In the genomic region with DNA sequence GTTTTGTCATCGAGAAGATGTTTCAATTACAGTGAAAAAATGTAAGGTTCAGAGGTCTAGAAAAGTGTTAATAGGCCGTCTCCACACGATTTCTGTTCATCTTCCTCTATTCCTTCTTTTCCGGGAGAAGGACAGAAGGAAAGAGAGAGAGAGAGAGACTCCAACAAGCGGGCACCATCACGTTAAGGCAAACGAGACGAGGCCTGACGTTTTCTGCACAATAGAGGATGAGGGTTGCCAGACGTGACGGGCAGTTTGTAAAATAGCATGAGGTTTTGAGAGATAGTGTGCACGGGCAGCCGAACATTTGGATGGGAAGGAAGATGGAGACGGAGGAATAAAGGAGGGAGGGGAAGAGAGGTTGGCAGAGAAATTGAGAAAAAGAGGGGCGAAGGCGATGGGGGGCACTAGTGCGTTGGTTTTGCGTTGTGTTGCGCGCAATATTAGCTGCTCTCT, we compare ENCODE assay signal across 5 worm cellular contexts.
TF ChIP-seq lines count a peak whose summit lies in the region.

A gene (plus strand): TSS at position 405 of the 456 bp plus-strand sequence.

TF ChIP-seq in whole organism, L1 larva, 84 proteins besides CTCF, POLR2A, EP300 and RAD21 (continues in another document):
- no peak for TF ChIP-seq ets-5 (GFP tag; IDR thresholded peaks at IDR 0.05; lab: Robert Waterston, UW)
- TF ChIP-seq zip-4 (GFP tag; optimal IDR thresholded peaks at IDR 0.05; lab: Kevin White, UChicago) = no peak
- TF ChIP-seq C16A3.4 (tag; optimal IDR thresholded peaks at IDR 0.05; lab: Kevin White, UChicago) = peak; percentile 59
- peak; percentile 85 for TF ChIP-seq nhr-71 (tag; optimal IDR thresholded peaks at IDR 0.05; lab: Kevin White, UChicago)
- TF ChIP-seq alr-1 (tag; optimal IDR thresholded peaks at IDR 0.05; lab: Kevin White, UChicago; ENCODE audit: borderline replicate concordance) = no peak
- peak; percentile 26 for TF ChIP-seq skn-1 (tag; optimal IDR thresholded peaks at IDR 0.05; lab: Kevin White, UChicago)
- TF ChIP-seq egl-27 (tag; optimal IDR thresholded peaks at IDR 0.05; lab: Kevin White, UChicago) = peak in 1 of 2 experiments; percentile 64
- TF ChIP-seq F16B12.6 (tag; optimal IDR thresholded peaks at IDR 0.05; lab: Kevin White, UChicago) = no peak
- peak; percentile 45 for TF ChIP-seq ceh-8 (GFP tag; optimal IDR thresholded peaks at IDR 0.05; lab: Kevin White, UChicago)
- no peak for TF ChIP-seq hlh-4 (tag; optimal IDR thresholded peaks at IDR 0.05; lab: Kevin White, UChicago)
- TF ChIP-seq ztf-11 (tag; optimal IDR thresholded peaks at IDR 0.05; lab: Kevin White, UChicago) = peak in 1 of 2 experiments; percentile 11
- peak; percentile 4 to 86 (median 74) for TF ChIP-seq ceh-82 (tag; optimal IDR thresholded peaks at IDR 0.05; lab: Kevin White, UChicago)
- peak; percentile 24 to 61 for TF ChIP-seq lin-35 (GFP tag; optimal IDR thresholded peaks at IDR 0.05; lab: Kevin White, UChicago)
- no peak for TF ChIP-seq tlp-1 (tag; optimal IDR thresholded peaks at IDR 0.05; lab: Kevin White, UChicago)
- TF ChIP-seq hpl-2 (GFP tag; optimal IDR thresholded peaks at IDR 0.05; lab: Kevin White, UChicago) = no peak
- peak; percentile 7 for TF ChIP-seq nhr-237 (tag; optimal IDR thresholded peaks at IDR 0.05; lab: Kevin White, UChicago)
- no peak for TF ChIP-seq ceh-90 (tag; optimal IDR thresholded peaks at IDR 0.05; lab: Kevin White, UChicago)

TF ChIP-seq in whole organism, L3 larva, 47 proteins besides CTCF, POLR2A, EP300 and RAD21 (continues in another document):
- peak; percentile 90 for TF ChIP-seq hmg-11 (tag; optimal IDR thresholded peaks at IDR 0.05; lab: Kevin White, UChicago)
- TF ChIP-seq lsy-12 (tag; optimal IDR thresholded peaks at IDR 0.05; lab: Kevin White, UChicago) = peak; percentile 70
- TF ChIP-seq lin-39 (tag; optimal IDR thresholded peaks at IDR 0.05; lab: Kevin White, UChicago) = peak; percentile 79
- no peak for TF ChIP-seq fkh-10 (GFP tag; optimal IDR thresholded peaks at IDR 0.05; lab: Kevin White, UChicago)
- TF ChIP-seq fos-1 (tag; optimal IDR thresholded peaks at IDR 0.05; lab: Kevin White, UChicago) = no peak
- no peak for TF ChIP-seq skn-1 (tag; optimal IDR thresholded peaks at IDR 0.05; lab: Kevin White, UChicago)
- no peak for TF ChIP-seq mml-1 (tag; optimal IDR thresholded peaks at IDR 0.05; lab: Kevin White, UChicago)
- no peak for TF ChIP-seq ceh-82 (tag; optimal IDR thresholded peaks at IDR 0.05; lab: Kevin White, UChicago)
- TF ChIP-seq nhr-43 (tag; optimal IDR thresholded peaks at IDR 0.05; lab: Kevin White, UChicago; ENCODE audit: poor library complexity, severe bottlenecking) = no peak
- no peak for TF ChIP-seq nhr-28 (tag; optimal IDR thresholded peaks at IDR 0.05; lab: Kevin White, UChicago)
- no peak for TF ChIP-seq aly-2 (tag; optimal IDR thresholded peaks at IDR 0.05; lab: Kevin White, UChicago)
- peak; percentile 80 for TF ChIP-seq nfya-1 (tag; optimal IDR thresholded peaks at IDR 0.05; lab: Kevin White, UChicago; ENCODE audit: insufficient read depth)
- TF ChIP-seq zag-1 (tag; optimal IDR thresholded peaks at IDR 0.05; lab: Kevin White, UChicago) = no peak
- TF ChIP-seq lin-15B (tag; optimal IDR thresholded peaks at IDR 0.05; lab: Kevin White, UChicago) = peak; percentile 47
- TF ChIP-seq mdl-1 (tag; optimal IDR thresholded peaks at IDR 0.05; lab: Kevin White, UChicago) = peak; percentile 40
- no peak for TF ChIP-seq eor-1 (tag; optimal IDR thresholded peaks at IDR 0.05; lab: Kevin White, UChicago)
- TF ChIP-seq fkh-2 (tag; optimal IDR thresholded peaks at IDR 0.05; lab: Kevin White, UChicago) = no peak
- TF ChIP-seq egl-27 (tag; optimal IDR thresholded peaks at IDR 0.05; lab: Kevin White, UChicago) = no peak

TF ChIP-seq in whole organism, early embryonic, 17 proteins besides CTCF, POLR2A, EP300 and RAD21:
- TF ChIP-seq pes-1 (GFP tag; IDR thresholded peaks at IDR 0.05; lab: Robert Waterston, UW) (no peak), ets-7 (tag; optimal IDR thresholded peaks at IDR 0.05; lab: Kevin White, UChicago) (no peak), flt-1 (GFP tag; IDR thresholded peaks at IDR 0.05; lab: Robert Waterston, UW) (0 out of 2 replicates have a peak, but pooled peaks have one; percentile 39), hmg-4 (GFP tag; optimal IDR thresholded peaks at IDR 0.05; lab: Kevin White, UChicago) (peak; percentile 93), ceh-13 (GFP tag; optimal IDR thresholded peaks at IDR 0.05; lab: Kevin White, UChicago) (no peak), B0310.2 (tag; optimal IDR thresholded peaks at IDR 0.05; lab: Kevin White, UChicago) (peak; percentile 49), hmbx-1 (tag; optimal IDR thresholded peaks at IDR 0.05; lab: Kevin White, UChicago) (no peak), F13C5.2 (tag; optimal IDR thresholded peaks at IDR 0.05; lab: Kevin White, UChicago) (peak; percentile 85), sea-1 (GFP tag; conservative IDR thresholded peaks at IDR 0.05; lab: Robert Waterston, UW) (0 out of 2 replicates have a peak, but pooled peaks have one; percentile 18), tbx-11 (GFP tag; IDR thresholded peaks at IDR 0.05; lab: Robert Waterston, UW) (0 out of 2 replicates have a peak, but pooled peaks have one; percentile 36), aly-1 (tag; optimal IDR thresholded peaks at IDR 0.05; lab: Kevin White, UChicago) (peak; percentile 27), tra-4 (tag; optimal IDR thresholded peaks at IDR 0.05; lab: Kevin White, UChicago) (no peak)

TF ChIP-seq in whole organism, midembryonic, 9 proteins besides CTCF, POLR2A, EP300 and RAD21:
- no peak for TF ChIP-seq T22C8.4 (GFP tag; IDR thresholded peaks at IDR 0.05; lab: Robert Waterston, UW)
- TF ChIP-seq ref-1 (GFP tag; conservative IDR thresholded peaks at IDR 0.05; lab: Robert Waterston, UW) = no peak
- TF ChIP-seq ztf-29 (GFP tag; IDR thresholded peaks at IDR 0.05; lab: Robert Waterston, UW) = 0 out of 2 replicates have a peak, but pooled peaks have one; percentile 21
- no peak for TF ChIP-seq med-1 (GFP tag; optimal IDR thresholded peaks at IDR 0.05; lab: Kevin White, UChicago; ENCODE audit: insufficient read depth)
- peak; percentile 69 for TF ChIP-seq ztf-23 (GFP tag; IDR thresholded peaks at IDR 0.05; lab: Robert Waterston, UW)
- peak; percentile 70 for TF ChIP-seq flt-1 (GFP tag; IDR thresholded peaks at IDR 0.05; lab: Robert Waterston, UW)
- TF ChIP-seq klf-2 (GFP tag; conservative IDR thresholded peaks at IDR 0.05; lab: Robert Waterston, UW) = no peak
- peak; percentile 76 for TF ChIP-seq cog-1 (tag; optimal IDR thresholded peaks at IDR 0.05; lab: Kevin White, UChicago)

TF ChIP-seq in whole organism, young adult, 124 proteins besides CTCF, POLR2A, EP300 and RAD21 (continues in another document):
- TF ChIP-seq B0019.2 (GFP tag; conservative IDR thresholded peaks at IDR 0.05; lab: Robert Waterston, UW) (no peak), nhr-120 (GFP tag; IDR thresholded peaks at IDR 0.05; lab: Robert Waterston, UW) (no peak), hsf-1 (GFP tag; IDR thresholded peaks at IDR 0.05; lab: Robert Waterston, UW) (no peak), hlh-12 (tag; optimal IDR thresholded peaks at IDR 0.05; lab: Kevin White, UChicago) (no peak), unc-130 (GFP tag; optimal IDR thresholded peaks at IDR 0.05; lab: Kevin White, UChicago) (no peak), F49E8.2 (tag; optimal IDR thresholded peaks at IDR 0.05; lab: Kevin White, UChicago; ENCODE audit: insufficient read depth) (no peak), unc-62 (GFP tag; optimal IDR thresholded peaks at IDR 0.05; lab: Kevin White, UChicago) (no peak), athp-1 (tag; optimal IDR thresholded peaks at IDR 0.05; lab: Kevin White, UChicago) (no peak), F39B2.1 (GFP tag; IDR thresholded peaks at IDR 0.05; lab: Robert Waterston, UW) (no peak), C17E4.6 (GFP tag; IDR thresholded peaks at IDR 0.05; lab: Robert Waterston, UW) (no peak), fkh-3 (tag; optimal IDR thresholded peaks at IDR 0.05; lab: Kevin White, UChicago) (no peak), ztf-26 (tag; optimal IDR thresholded peaks at IDR 0.05; lab: Kevin White, UChicago) (peak; percentile 46), F37B4.10 (GFP tag; IDR thresholded peaks at IDR 0.05; lab: Robert Waterston, UW) (no peak), K11D2.4 (GFP tag; IDR thresholded peaks at IDR 0.05; lab: Robert Waterston, UW) (no peak), mcd-1 (GFP tag; IDR thresholded peaks at IDR 0.05; lab: Robert Waterston, UW) (no peak; the same call in 1 of the 2 replicates), ceh-79 (tag; optimal IDR thresholded peaks at IDR 0.05; lab: Kevin White, UChicago) (no peak), F10E7.11 (tag; optimal IDR thresholded peaks at IDR 0.05; lab: Kevin White, UChicago) (no peak), ztf-3 (GFP tag; optimal IDR thresholded peaks at IDR 0.05; lab: Kevin White, UChicago) (no peak), egl-44 (GFP tag; IDR thresholded peaks at IDR 0.05; lab: Robert Waterston, UW) (peak; percentile 57; the same call in 1 of the 2 replicates), C06A6.2 (GFP tag; conservative IDR thresholded peaks at IDR 0.05; lab: Robert Waterston, UW) (no peak; the same call in 1 of the 2 replicates), attf-5 (GFP tag; optimal IDR thresholded peaks at IDR 0.05; lab: Kevin White, UChicago) (peak; percentile 56), nfyb-1 (GFP tag; IDR thresholded peaks at IDR 0.05; lab: Robert Waterston, UW) (peak; percentile 76; the same call in 1 of the 2 replicates), Y79H2A.3 (GFP tag; conservative IDR thresholded peaks at IDR 0.05; lab: Robert Waterston, UW) (no peak), gei-17 (GFP tag; optimal IDR thresholded peaks at IDR 0.05; lab: Kevin White, UChicago) (peak; percentile 55), chd-7 (tag; optimal IDR thresholded peaks at IDR 0.05; lab: Kevin White, UChicago) (peak; percentile 58), efl-1 (GFP tag; optimal IDR thresholded peaks at IDR 0.05; lab: Kevin White, UChicago) (no peak), ceh-100 (GFP tag; IDR thresholded peaks at IDR 0.05; lab: Robert Waterston, UW) (no peak), F57C9.4 (tag; optimal IDR thresholded peaks at IDR 0.05; lab: Kevin White, UChicago) (no peak), Y95B8A.8 (GFP tag; IDR thresholded peaks at IDR 0.05; lab: Robert Waterston, UW) (no peak), cebp-1 (GFP tag; IDR thresholded peaks at IDR 0.05; lab: Robert Waterston, UW) (no peak), cebp-1 (tag; optimal IDR thresholded peaks at IDR 0.05; lab: Kevin White, UChicago) (peak; percentile 78), mel-28 (tag; optimal IDR thresholded peaks at IDR 0.05; lab: Kevin White, UChicago; ENCODE audit: borderline replicate concordance) (no peak), F23B12.7 (tag; optimal IDR thresholded peaks at IDR 0.05; lab: Kevin White, UChicago; ENCODE audit: insufficient read depth) (peak; percentile 10), ekl-4 (GFP tag; IDR thresholded peaks at IDR 0.05; lab: Robert Waterston, UW) (0 out of 2 replicates have a peak, but pooled peaks have one; percentile 21), lag-1 (GFP tag; IDR thresholded peaks at IDR 0.05; lab: Robert Waterston, UW) (no peak), attf-6 (GFP tag; IDR thresholded peaks at IDR 0.05; lab: Robert Waterston, UW) (no peak), F57A8.1 (GFP tag; optimal IDR thresholded peaks at IDR 0.05; lab: Kevin White, UChicago) (no peak)
